Worm (Caenorhabditis elegans) whole organism, L1 larva: ENCODE measurements around the gene fsn-1.

Experiments
- ama-1 ChIP-seq: fragments of 150-350 bp; optimal IDR thresholded peaks from 2 replicates; lab custom pipeline; 2014
- ceh-82 ChIP-seq, 3 experiments: fragments of 150-350 bp in 1 of 3; sonication (generic microtip) in 2 of 3; optimal IDR thresholded peaks; 2 replicates each; lab custom pipeline; 2014 to 2017; ENCODE audit warnings: missing biosample characterization in 3 of 3, missing genetic modification characterization in 3 of 3
- elt-2 ChIP-seq: sonication (generic microtip); optimal IDR thresholded peaks from 2 replicates; lab custom pipeline; 2016; ENCODE audit warnings: missing genetic modification characterization, mild to moderate bottlenecking, inconsistent platforms, missing compliant biosample characterization, missing genetic modification reagents
- lin-13 ChIP-seq: fragments of 150-350 bp; optimal IDR thresholded peaks from 2 replicates; lab custom pipeline; 2014; ENCODE audit warnings: missing biosample characterization, missing genetic modification reagents, missing genetic modification characterization
- nhr-11 ChIP-seq: fragments of 150-350 bp; optimal IDR thresholded peaks from 2 replicates; lab custom pipeline; 2014; ENCODE audit warnings: missing biosample characterization, missing genetic modification characterization
- sox-4 ChIP-seq: sonication (generic microtip); optimal IDR thresholded peaks from 2 replicates; lab custom pipeline; 2016; ENCODE audit warnings: missing genetic modification characterization, missing compliant biosample characterization

DNA sequence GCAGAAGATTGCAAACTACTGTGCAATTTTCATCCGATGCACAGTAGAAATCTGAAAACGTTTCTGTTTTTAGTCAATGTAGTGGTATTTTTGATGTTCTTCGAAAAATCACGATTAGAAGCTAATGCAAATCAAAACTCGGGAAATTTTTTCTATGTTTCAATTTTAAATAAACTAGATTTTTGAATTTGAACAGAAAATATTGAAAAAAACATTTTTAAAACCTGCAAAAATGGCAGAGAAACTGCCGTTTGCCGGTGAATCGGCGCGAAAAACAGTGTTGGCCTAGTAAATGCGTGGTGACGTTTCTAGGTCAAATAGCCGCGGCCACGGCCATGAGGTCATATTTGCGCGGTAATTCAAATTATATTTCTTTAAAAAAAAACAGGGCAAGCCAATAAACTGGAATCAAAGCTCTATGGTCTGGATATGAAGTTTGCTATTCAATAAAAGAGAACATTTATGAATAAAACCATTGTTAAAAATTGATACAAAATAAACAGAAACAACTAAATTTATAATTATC is 6.9 kb upstream of the fsn-1 start, which contains the start of gene set-2:
- peak; percentile 16 to 44 (median 27) for TF ChIP-seq ceh-82 (tag; optimal IDR thresholded peaks at IDR 0.05; lab: Kevin White, UChicago)
- no peak for TF ChIP-seq nhr-11 (tag; lab: Kevin White, UChicago)
- peak; percentile 39 for TF ChIP-seq lin-13 (GFP tag; lab: Kevin White, UChicago)
- peak; percentile 1 for TF ChIP-seq elt-2 (tag; lab: Kevin White, UChicago)
- TF ChIP-seq ama-1 = no peak
- TF ChIP-seq sox-4 (tag; lab: Kevin White, UChicago) = peak; percentile 70
